Fruit fly (Drosophila melanogaster) S2 (cell line): ENCODE results near the gene Ptp61F.

Experiments
- CG8478 ChIP-seq: fragments of >200 bp; optimal IDR thresholded peaks from 2 replicates; lab custom pipeline; 2018
- CTCF ChIP-seq, 2 experiments: fragments of >200 bp; optimal IDR thresholded peaks; 2 replicates each; lab custom pipeline; 2018

DNA sequence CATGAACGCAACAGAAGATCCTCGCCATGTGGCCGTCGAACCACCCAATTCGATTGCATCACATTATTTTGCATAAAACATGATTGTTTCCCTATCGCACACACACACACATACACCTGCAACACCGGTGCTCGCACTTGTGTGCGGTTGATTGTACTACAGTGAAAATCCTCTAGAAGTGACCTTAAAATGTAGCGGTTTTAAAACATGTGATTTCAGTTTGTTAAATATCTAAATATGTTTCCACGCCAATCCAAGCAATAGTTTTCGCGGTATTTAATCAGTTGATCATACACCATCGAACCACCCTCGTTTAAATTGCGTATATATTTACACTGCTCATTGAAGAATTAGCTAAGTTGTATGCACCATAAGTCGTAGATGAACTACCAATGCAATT, 144.6 kb downstream of the Ptp61F start:
- TF ChIP-seq CG8478 = no peak
- no peak for TF ChIP-seq CTCF (optimal IDR thresholded peaks at IDR 0.05; lab: Kevin White, UChicago)
